Worm (Caenorhabditis elegans) whole organism, L4/young adult: ENCODE measurements around the gene K09D9.3.

Experiments used
- W03F9.2 ChIP-seq: fragments of 150-350 bp; optimal IDR thresholded peaks from 2 replicates; lab custom pipeline; 2014; ENCODE audit warnings: missing biosample characterization, missing genetic modification characterization
- dao-5 ChIP-seq: sonication (generic microtip); optimal IDR thresholded peaks from 2 replicates; lab custom pipeline; 2016; ENCODE audit warnings: missing genotype, missing genetic modification characterization, moderate library complexity, missing compliant biosample characterization
- him-1 ChIP-seq: sonication (generic microtip); optimal IDR thresholded peaks from 2 replicates; lab custom pipeline; 2016; ENCODE audit warnings: missing genotype, missing genetic modification reagents, missing genetic modification characterization, missing compliant biosample characterization

The K09D9.3 gene

DNA sequence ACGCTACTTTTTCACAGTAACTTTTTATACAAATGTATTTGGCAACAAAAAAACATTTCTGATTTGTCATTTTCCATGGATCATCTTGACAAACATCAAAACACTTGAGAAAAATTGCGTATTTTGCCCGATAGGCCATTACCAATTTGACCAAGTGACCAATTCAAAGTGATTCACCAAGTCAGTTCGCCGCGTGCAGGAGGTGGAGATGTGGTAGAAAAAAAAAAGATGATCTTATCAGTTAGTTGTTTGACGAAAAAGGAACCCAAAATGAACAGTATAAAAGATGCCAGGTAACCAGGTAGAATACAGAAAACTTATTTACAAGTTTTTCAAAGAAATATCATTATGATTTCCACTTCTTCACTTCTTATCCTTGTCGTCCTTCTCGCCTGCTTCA, 30.2 kb upstream of the K09D9.3 start, which contains the start of gene nlp-27:
TSS of gene nlp-27 (plus strand) at position 309 of the 400 bp plus-strand sequence.
- no peak for TF ChIP-seq him-1 (tag; lab: Kevin White, UChicago)
- no peak for TF ChIP-seq W03F9.2 (tag; lab: Kevin White, UChicago)
- no peak for TF ChIP-seq dao-5 (tag; lab: Kevin White, UChicago)

DNA sequence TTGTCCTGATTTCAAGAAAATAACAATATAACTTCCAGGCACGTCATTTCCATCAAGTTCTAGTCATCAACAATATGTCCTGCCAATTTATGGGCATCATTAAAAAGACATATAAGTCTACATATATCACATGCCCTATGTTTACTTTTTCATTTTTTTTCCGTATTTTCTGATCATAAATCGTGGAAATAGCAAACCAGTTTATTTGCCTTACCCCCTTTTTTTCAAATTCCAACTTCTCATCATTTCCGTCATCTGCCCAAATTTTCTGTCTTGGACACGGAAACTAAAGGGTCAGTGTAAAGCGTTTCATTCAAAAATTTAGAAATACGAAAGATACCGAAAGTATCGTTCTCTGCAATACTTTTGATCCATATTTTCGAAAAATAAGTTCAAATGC, 27.0 kb upstream of the K09D9.3 start:
- TF ChIP-seq him-1 (tag; lab: Kevin White, UChicago) (no peak), dao-5 (tag; lab: Kevin White, UChicago) (no peak), W03F9.2 (tag; lab: Kevin White, UChicago) (no peak)

DNA sequence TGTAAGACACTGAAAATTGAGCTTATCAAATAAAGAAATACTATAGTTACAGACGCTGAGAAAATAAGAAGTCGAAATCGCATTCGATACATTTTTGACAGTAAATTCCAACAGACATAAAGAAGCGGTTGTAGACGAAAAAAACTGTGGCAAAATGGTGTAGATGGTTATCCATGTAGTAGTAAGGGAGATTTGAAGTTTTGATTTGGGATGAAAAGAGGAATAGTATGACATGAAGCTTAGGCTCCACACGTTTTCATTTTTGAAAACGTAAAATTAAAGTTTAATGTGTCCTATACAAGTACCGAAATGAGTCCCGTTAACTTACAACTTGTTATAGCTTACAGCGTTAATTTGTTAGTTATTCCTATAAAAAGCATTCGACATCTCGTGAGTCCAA, 25.2 kb upstream of the K09D9.3 start, which contains the start of gene K09D9.9:
TSS of gene K09D9.9 (minus strand) at position 101 of the 400 bp plus-strand sequence.
- no peak for TF ChIP-seq W03F9.2 (tag; lab: Kevin White, UChicago)
- no peak for TF ChIP-seq dao-5 (tag; lab: Kevin White, UChicago)

DNA sequence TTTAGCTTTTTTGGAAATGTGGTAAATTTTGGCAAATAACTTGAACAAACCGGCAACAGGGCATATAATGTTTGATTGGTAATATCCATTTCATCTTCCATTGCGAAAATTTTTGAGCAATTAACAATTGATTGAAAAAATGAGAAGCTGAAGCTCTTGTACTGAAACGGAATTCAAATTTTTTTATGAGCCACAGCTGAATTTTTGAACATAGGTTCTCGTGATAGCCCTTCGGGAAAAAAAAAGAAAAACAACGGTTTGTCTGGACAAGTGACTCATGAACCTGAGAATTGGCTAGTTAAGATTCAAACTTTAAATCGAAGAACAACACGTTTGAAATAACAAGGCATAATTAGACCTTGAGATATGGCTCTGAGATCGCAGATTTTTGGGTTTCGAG, 23.4 kb upstream of the K09D9.3 start, which contains the start of gene srx-62:
TSS of gene srx-62 (minus strand) at position 101 of the 400 bp plus-strand sequence.
- no peak for TF ChIP-seq W03F9.2 (tag; lab: Kevin White, UChicago)
- no peak for TF ChIP-seq dao-5 (tag; lab: Kevin White, UChicago)
- TF ChIP-seq him-1 (tag; lab: Kevin White, UChicago) = no peak

- no peak for TF ChIP-seq him-1 (tag; lab: Kevin White, UChicago)
- no peak for TF ChIP-seq dao-5 (tag; lab: Kevin White, UChicago)
- TF ChIP-seq W03F9.2 (tag; lab: Kevin White, UChicago) = no peak
Observed at ce11 chrV:4004577-4004976, 14.7 kb upstream of the K09D9.3 start.

DNA sequence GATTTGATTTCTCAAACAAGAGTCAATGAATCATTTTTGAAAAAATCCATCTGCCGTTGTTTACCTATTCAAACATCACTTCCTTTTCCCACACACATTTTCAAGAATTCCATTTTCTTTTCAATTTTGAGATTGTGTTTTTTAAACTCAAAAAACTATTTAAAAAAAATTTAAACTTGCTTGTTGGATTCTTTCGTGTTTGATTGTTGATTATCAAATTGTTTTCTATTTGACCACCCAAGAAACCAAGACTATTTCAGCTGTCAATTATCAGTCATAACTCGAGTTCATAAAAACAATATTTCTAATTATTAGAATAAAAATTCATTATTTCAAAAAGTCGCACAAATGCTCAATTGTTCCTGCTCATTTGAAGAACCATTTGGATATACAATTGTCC, 14.1 kb upstream of the K09D9.3 start, which contains the start of gene srh-8:
TSS of gene srh-8 (plus strand) at position 301 of the 400 bp plus-strand sequence.
- TF ChIP-seq dao-5 (tag; lab: Kevin White, UChicago) (no peak), him-1 (tag; lab: Kevin White, UChicago) (no peak), W03F9.2 (tag; lab: Kevin White, UChicago) (no peak)

DNA sequence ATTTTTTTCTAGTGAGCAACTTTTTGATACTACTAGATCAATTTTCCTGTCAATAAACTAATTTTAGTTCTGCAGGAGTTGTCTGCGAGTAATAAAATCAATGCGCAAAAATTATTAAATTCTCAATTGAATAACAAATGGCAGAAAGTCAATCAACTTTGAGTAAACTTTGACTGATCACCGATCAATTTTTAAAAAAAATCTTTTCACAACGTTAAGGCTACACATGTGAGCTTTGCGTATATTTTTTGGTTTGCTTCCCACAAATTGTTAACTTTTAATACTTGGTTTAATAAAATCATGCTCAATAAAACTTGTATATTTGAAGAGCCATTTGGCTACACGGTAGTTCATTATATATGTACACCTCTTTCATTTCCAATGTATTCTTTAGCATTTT, 11.4 kb upstream of the K09D9.3 start, which contains the start of gene srh-7:
TSS of gene srh-7 (plus strand) at position 301 of the 400 bp plus-strand sequence.
- TF ChIP-seq W03F9.2 (tag; lab: Kevin White, UChicago) (no peak), dao-5 (tag; lab: Kevin White, UChicago) (no peak), him-1 (tag; lab: Kevin White, UChicago) (no peak)

DNA sequence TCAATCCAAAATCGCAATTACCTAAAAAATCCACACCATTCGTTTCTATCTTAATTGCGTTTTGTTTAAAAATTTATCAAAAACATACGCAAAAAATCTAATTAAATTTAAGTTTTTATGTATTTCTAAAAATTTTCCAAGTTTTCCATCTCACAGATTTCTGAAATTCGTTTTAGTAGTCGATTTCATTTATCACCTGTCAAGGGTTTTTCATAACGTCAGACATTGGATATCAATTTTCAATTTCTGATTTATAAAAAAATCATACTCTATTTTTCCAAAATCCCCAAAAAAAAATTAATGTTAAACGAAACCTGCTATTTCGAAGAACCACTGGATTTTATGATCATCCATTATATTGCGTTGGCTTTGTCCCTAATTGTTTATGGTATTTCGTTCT, 9.1 kb upstream of the K09D9.3 start, which contains the start of gene srh-4:
TSS of gene srh-4 (plus strand) at position 301 of the 400 bp plus-strand sequence.
- no peak for TF ChIP-seq him-1 (tag; lab: Kevin White, UChicago)
- TF ChIP-seq W03F9.2 (tag; lab: Kevin White, UChicago) = no peak
- TF ChIP-seq dao-5 (tag; lab: Kevin White, UChicago) = no peak

DNA sequence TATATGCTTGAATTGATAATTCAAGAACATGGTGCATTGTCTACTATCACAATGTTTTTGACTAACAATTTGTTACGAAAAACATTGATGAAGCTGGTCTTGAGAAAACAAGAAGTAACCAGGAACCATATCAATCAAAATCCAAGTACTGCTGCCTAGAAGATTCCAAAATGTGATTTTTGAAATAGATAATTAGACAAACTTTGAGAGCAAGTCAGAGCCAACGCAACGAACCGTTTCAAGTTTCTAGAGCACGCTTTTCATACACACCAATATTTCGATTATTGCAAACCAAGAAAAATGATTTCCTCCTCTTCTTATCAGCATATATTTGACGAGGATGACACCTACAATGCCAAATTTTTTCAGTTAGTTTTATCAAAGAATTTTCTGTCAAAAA, 2.5 kb upstream of the K09D9.3 start, which contains the start of gene srw-89:
TSS of gene srw-89 (plus strand) at position 301 of the 400 bp plus-strand sequence.
- TF ChIP-seq W03F9.2 (tag; lab: Kevin White, UChicago) (no peak), him-1 (tag; lab: Kevin White, UChicago) (no peak), dao-5 (tag; lab: Kevin White, UChicago) (no peak)

ce11 chrV:4018591-4018990, 697 bp upstream of the K09D9.3 start:
- TF ChIP-seq him-1 (tag; lab: Kevin White, UChicago) (no peak), dao-5 (tag; lab: Kevin White, UChicago) (no peak), W03F9.2 (tag; lab: Kevin White, UChicago) (no peak)

ce11 chrV:4021776-4022175, 2.5 kb downstream of the K09D9.3 start, which contains the start of gene K09D9.14:
K09D9.14 (minus strand) TSS chrV:4021876.
- TF ChIP-seq W03F9.2 (tag; lab: Kevin White, UChicago) = no peak
- TF ChIP-seq him-1 (tag; lab: Kevin White, UChicago) = no peak
- TF ChIP-seq dao-5 (tag; lab: Kevin White, UChicago) = no peak

DNA sequence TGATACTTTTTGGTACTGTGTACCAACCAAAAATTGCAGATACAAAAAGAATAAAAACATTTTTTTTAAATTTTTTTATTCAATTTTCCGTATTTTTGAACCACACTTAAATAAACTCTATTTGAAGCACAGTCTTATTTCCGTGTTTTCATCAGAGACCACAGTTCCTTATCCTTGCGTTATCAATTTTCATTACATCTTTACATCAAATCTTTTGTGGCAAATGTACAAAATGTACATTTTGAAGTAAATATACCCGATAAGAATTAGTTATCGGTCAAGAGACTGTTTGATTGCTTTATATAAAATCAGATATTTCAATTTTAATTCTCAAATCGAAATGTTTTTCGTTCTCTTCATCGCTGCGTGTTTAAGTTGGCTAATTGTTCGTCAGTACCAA, 3.0 kb downstream of the K09D9.3 start, which contains the start of gene cyp-35A3:
TSS of gene cyp-35A3 (plus strand) at position 301 of the 400 bp plus-strand sequence.
- TF ChIP-seq him-1 (tag; lab: Kevin White, UChicago) (no peak), W03F9.2 (tag; lab: Kevin White, UChicago) (no peak), dao-5 (tag; lab: Kevin White, UChicago) (no peak)

ce11 chrV:4024777-4025176, 5.5 kb downstream of the K09D9.3 start, which contains the start of gene K09D9.1:
K09D9.1 (plus strand) TSS chrV:4025047.
- TF ChIP-seq him-1 (tag; lab: Kevin White, UChicago) (no peak), W03F9.2 (tag; lab: Kevin White, UChicago) (no peak), dao-5 (tag; lab: Kevin White, UChicago) (no peak)

DNA sequence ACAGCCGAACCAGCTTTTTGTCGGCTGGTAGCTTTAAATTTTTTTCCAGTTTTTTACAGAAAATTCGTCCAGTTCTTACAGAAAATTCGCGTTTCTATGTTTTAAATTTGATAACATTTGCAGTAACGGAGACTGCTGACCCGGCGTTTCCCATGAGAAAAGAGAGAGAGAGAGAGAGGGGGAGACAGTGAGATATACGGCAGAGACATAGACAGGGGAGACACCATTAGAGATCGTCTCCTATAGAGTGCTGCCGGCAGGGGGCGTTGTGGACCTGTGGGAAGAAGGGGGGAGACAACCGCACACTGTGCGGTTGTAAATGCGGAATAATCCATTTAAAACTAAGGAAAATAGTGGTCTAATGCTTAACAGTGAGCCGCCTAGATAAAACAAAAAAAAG, 10.3 kb downstream of the K09D9.3 start:
- TF ChIP-seq him-1 (tag; lab: Kevin White, UChicago) (no peak), W03F9.2 (tag; lab: Kevin White, UChicago) (no peak), dao-5 (tag; lab: Kevin White, UChicago) (no peak)
